Worm (Caenorhabditis elegans): ENCODE data around the gene riok-3.

- TF ChIP-seq ztf-11 (tag; optimal IDR thresholded peaks at IDR 0.05) (no peak), dmd-4 (tag; optimal IDR thresholded peaks at IDR 0.05) (no peak), nhr-11 (tag; optimal IDR thresholded peaks at IDR 0.05) (no peak), nhr-6 (tag; optimal IDR thresholded peaks at IDR 0.05) (no peak), zag-1 (tag; optimal IDR thresholded peaks at IDR 0.05) (no peak), nhr-77 (tag; optimal IDR thresholded peaks at IDR 0.05) (no peak), unc-62 (GFP tag; optimal IDR thresholded peaks at IDR 0.05) (no peak), fos-1 (tag; optimal IDR thresholded peaks at IDR 0.05) (no peak), lsy-2 (tag; optimal IDR thresholded peaks at IDR 0.05) (no peak), nhr-23 (tag; optimal IDR thresholded peaks at IDR 0.05) (no peak), lin-13 (GFP tag; optimal IDR thresholded peaks at IDR 0.05) (no peak), skn-1 (tag; optimal IDR thresholded peaks at IDR 0.05) (no peak), ZK546.5 (tag; optimal IDR thresholded peaks at IDR 0.05) (no peak), nhr-237 (tag; optimal IDR thresholded peaks at IDR 0.05) (no peak)
These were observed 25.7 kb upstream of the riok-3 start, which contains the start of gene ZK632.12 for ce11 chrIII:9830502-9830901.

Data from whole organism, L2 larva.